Fruit fly (Drosophila melanogaster) whole organism, embryonic: ENCODE data around the gene fwd.

Experiments used
- CG10366 ChIP-seq: fragments of 200-800 bp; sonication (Bioruptor generic); IDR thresholded peaks from 2 replicates; pipeline ENCODE4 v1.3.6; 2022; ENCODE audit warnings: missing biosample characterization, missing genetic modification characterization
- CG10565 ChIP-seq: fragments of 200-800 bp; sonication (Bioruptor generic); optimal IDR thresholded peaks from 3 replicates; lab custom pipeline; 2016; ENCODE audit warnings: missing biosample characterization, mild to moderate bottlenecking, missing genetic modification characterization
- CG11504 ChIP-seq: fragments of 200-800 bp; sonication (Bioruptor generic); optimal IDR thresholded peaks from 3 replicates; lab custom pipeline; 2019; ENCODE audit warnings: missing biosample characterization, mild to moderate bottlenecking, missing genetic modification characterization, moderate library complexity
- CG12236 ChIP-seq: fragments of 200-800 bp; sonication (Bioruptor generic); optimal IDR thresholded peaks from 2 replicates; lab custom pipeline; 2016; ENCODE audit warnings: missing biosample characterization, missing genetic modification characterization
- CG15011 ChIP-seq: fragments of 200-800 bp; sonication (Bioruptor generic); optimal IDR thresholded peaks from 3 replicates; lab custom pipeline; 2018; ENCODE audit warnings: missing biosample characterization, mild to moderate bottlenecking, missing genetic modification characterization
- CG17802 ChIP-seq: fragments of 200-800 bp; sonication (Bioruptor generic); optimal IDR thresholded peaks from 2 replicates; lab custom pipeline; 2018; ENCODE audit warnings: missing biosample characterization, mild to moderate bottlenecking, missing genetic modification characterization, moderate library complexity
- CG18262 ChIP-seq: fragments of 200-800 bp; optimal IDR thresholded peaks from 3 replicates; lab custom pipeline; 2019; ENCODE audit warnings: missing biosample characterization, mild to moderate bottlenecking, missing genetic modification characterization, moderate library complexity
- CG18599 ChIP-seq: fragments of 200-800 bp; sonication (Bioruptor generic); optimal IDR thresholded peaks from 3 replicates; lab custom pipeline; 2017; ENCODE audit warnings: missing biosample characterization, missing genetic modification characterization, mild to moderate bottlenecking, moderate library complexity, missing genetic modification reagents
- CG3726 ChIP-seq: fragments of 200-800 bp; sonication (Bioruptor generic); IDR thresholded peaks from 3 replicates; pipeline ENCODE4, ENCODE4 v1.3.6; 2022; ENCODE audit warnings: missing biosample characterization, missing genetic modification characterization
- CG4360 ChIP-seq: fragments of 200-800 bp; sonication (Bioruptor generic); IDR thresholded peaks from 2 replicates; pipeline ENCODE4 v1.3.6; 2022; ENCODE audit warnings: missing biosample characterization, missing genetic modification characterization
- CG4404 ChIP-seq: fragments of 200-800 bp; sonication (Bioruptor generic); IDR thresholded peaks from 2 replicates; pipeline ENCODE4 v1.3.6; 2022; ENCODE audit warnings: missing biosample characterization, missing genetic modification characterization
- CG6683 ChIP-seq: fragments of 200-800 bp; sonication (Bioruptor generic); optimal IDR thresholded peaks from 2 replicates; lab custom pipeline; 2017; ENCODE audit warnings: missing biosample characterization, mild to moderate bottlenecking, missing genetic modification characterization, missing genetic modification reagents
- CG7372 ChIP-seq: fragments of 200-800 bp; sonication (Bioruptor generic); IDR thresholded peaks from 2 replicates; pipeline ENCODE4 v1.3.6; 2022; ENCODE audit warnings: missing biosample characterization, missing genetic modification characterization
- CG8281 ChIP-seq: fragments of 200-800 bp; sonication (Bioruptor generic); optimal IDR thresholded peaks from 2 replicates; lab custom pipeline; 2018; ENCODE audit warnings: missing biosample characterization, mild to moderate bottlenecking, missing genetic modification characterization, moderate library complexity
- CG8388 ChIP-seq: fragments of 200-800 bp; sonication (Bioruptor generic); optimal IDR thresholded peaks from 2 replicates; lab custom pipeline; 2019; ENCODE audit warnings: missing biosample characterization, mild to moderate bottlenecking, missing genetic modification characterization, moderate library complexity
- CG8765 ChIP-seq: fragments of 200-800 bp; sonication (Bioruptor generic); IDR thresholded peaks from 2 replicates; pipeline ENCODE4 v1.3.6; 2022; ENCODE audit warnings: missing biosample characterization, missing genetic modification characterization
- CrebB ChIP-seq: fragments of 200-800 bp; sonication (Bioruptor generic); optimal IDR thresholded peaks from 3 replicates; lab custom pipeline; 2018; ENCODE audit warnings: missing biosample characterization, mild to moderate bottlenecking, missing genetic modification characterization
- Dfd ChIP-seq, 2 experiments: fragments of >200 bp; optimal IDR thresholded peaks; 2 replicates each; lab custom pipeline; 2017; ENCODE audit warnings: missing biosample characterization in 2 of 2, missing genetic modification characterization in 2 of 2
- E2f1 ChIP-seq: fragments of 200-800 bp; sonication (Bioruptor generic); IDR thresholded peaks from 2 replicates; pipeline ENCODE4 v1.3.6; 2022; ENCODE audit warnings: missing biosample characterization, missing genetic modification characterization
- Ets65A ChIP-seq: fragments of 200-800 bp; sonication (Bioruptor generic); peaks from one replicate; lab custom pipeline; 2016; ENCODE audit warnings: missing biosample characterization, missing genetic modification characterization
- H15 ChIP-seq: fragments of 200-800 bp; sonication (Bioruptor generic); IDR thresholded peaks from 3 replicates; pipeline ENCODE4 v1.3.6; 2022; ENCODE audit warnings: missing biosample characterization, missing genetic modification characterization
- Hand ChIP-seq: fragments of 200-800 bp; sonication (Bioruptor generic); optimal IDR thresholded peaks from 2 replicates; lab custom pipeline; 2017; ENCODE audit warnings: mild to moderate bottlenecking, missing biosample characterization, missing genetic modification reagents, missing genetic modification characterization
- Hmr ChIP-seq: fragments of 200-800 bp; sonication (Bioruptor generic); optimal IDR thresholded peaks from 3 replicates; lab custom pipeline; 2017; ENCODE audit warnings: mild to moderate bottlenecking, missing biosample characterization, missing genetic modification reagents, missing genetic modification characterization
- Lim3 ChIP-seq: fragments of 200-800 bp; sonication (Bioruptor generic); IDR thresholded peaks from 2 replicates; pipeline ENCODE4 v1.3.6; 2022; ENCODE audit warnings: missing biosample characterization, missing genetic modification characterization
- Poxn ChIP-seq: fragments of 200-800 bp; sonication (Bioruptor generic); IDR thresholded peaks from 2 replicates; pipeline ENCODE4 v1.3.6; 2022; ENCODE audit warnings: missing biosample characterization, missing genetic modification characterization
- Ssrp ChIP-seq: fragments of 200-800 bp; sonication (Bioruptor generic); optimal IDR thresholded peaks from 2 replicates; lab custom pipeline; 2018; ENCODE audit warnings: missing biosample characterization, mild to moderate bottlenecking, missing genetic modification characterization, moderate library complexity
- bowl ChIP-seq: fragments of 200-800 bp; sonication (Bioruptor generic); IDR thresholded peaks from 2 replicates; pipeline ENCODE4 v1.3.6; 2022; ENCODE audit warnings: missing biosample characterization, missing genetic modification characterization
- chinmo ChIP-seq: fragments of 200-800 bp; sonication (Bioruptor generic); IDR thresholded peaks from 4 replicates; pipeline ENCODE4 v1.3.6; 2022; ENCODE audit warnings: missing biosample characterization, missing genetic modification characterization; ENCODE audit not compliant: partially characterized antibody
- chn ChIP-seq: fragments of 200-800 bp; sonication (Bioruptor generic); optimal IDR thresholded peaks from 2 replicates; lab custom pipeline; 2016; ENCODE audit warnings: missing biosample characterization, missing genetic modification characterization
- da ChIP-seq: fragments of 200-800 bp; sonication (Bioruptor generic); optimal IDR thresholded peaks from 2 replicates; lab custom pipeline; 2016; ENCODE audit warnings: missing biosample characterization, missing genetic modification characterization
- ems ChIP-seq: fragments of 200-800 bp; sonication (Bioruptor generic); optimal IDR thresholded peaks from 3 replicates; lab custom pipeline; 2016; ENCODE audit warnings: missing biosample characterization, missing genetic modification characterization
- gsb-n ChIP-seq: fragments of 200-800 bp; sonication (Bioruptor generic); optimal IDR thresholded peaks from 3 replicates; lab custom pipeline; 2018; ENCODE audit warnings: missing biosample characterization, mild to moderate bottlenecking, missing genetic modification characterization
- mam ChIP-seq: fragments of 200-800 bp; sonication (Bioruptor generic); optimal IDR thresholded peaks from 3 replicates; lab custom pipeline; 2016; ENCODE audit warnings: missing biosample characterization, missing genetic modification characterization
- mirr ChIP-seq: fragments of 200-800 bp; sonication (Bioruptor generic); optimal IDR thresholded peaks from 3 replicates; lab custom pipeline; 2018; ENCODE audit warnings: missing biosample characterization, mild to moderate bottlenecking, missing genetic modification characterization
- nerfin-2 ChIP-seq: fragments of 200-800 bp; sonication (Bioruptor generic); IDR thresholded peaks from 2 replicates; pipeline ENCODE4 v1.3.6; 2022; ENCODE audit warnings: missing biosample characterization, missing genetic modification characterization; ENCODE audit not compliant: partially characterized antibody
- org-1 ChIP-seq: fragments of 200-800 bp; sonication (Bioruptor generic); optimal IDR thresholded peaks from 2 replicates; lab custom pipeline; 2017; ENCODE audit warnings: missing biosample characterization, missing genetic modification characterization
- pb ChIP-seq: fragments of 200-800 bp; sonication (Bioruptor generic); optimal IDR thresholded peaks from 3 replicates; lab custom pipeline; 2016; ENCODE audit warnings: missing biosample characterization, missing genetic modification characterization
- pho ChIP-seq: fragments of 200-800 bp; sonication (Bioruptor generic); optimal IDR thresholded peaks from 2 replicates; lab custom pipeline; 2016; ENCODE audit warnings: missing biosample characterization, missing genetic modification characterization
- phol ChIP-seq: fragments of 200-800 bp; sonication (Bioruptor generic); optimal IDR thresholded peaks from 3 replicates; lab custom pipeline; 2018; ENCODE audit warnings: missing biosample characterization, mild to moderate bottlenecking, missing genetic modification characterization, moderate library complexity
- rib ChIP-seq: fragments of 200-800 bp; sonication (Bioruptor generic); IDR thresholded peaks from 2 replicates; pipeline ENCODE4 v1.3.6; 2022; ENCODE audit warnings: missing biosample characterization, missing genetic modification characterization
- run ChIP-seq: fragments of 200-800 bp; sonication (Bioruptor generic); optimal IDR thresholded peaks from 3 replicates; lab custom pipeline; 2018; ENCODE audit warnings: missing biosample characterization, mild to moderate bottlenecking, missing genetic modification characterization
- slp2 ChIP-seq: fragments of 200-800 bp; sonication (Bioruptor generic); optimal IDR thresholded peaks from 2 replicates; lab custom pipeline; 2016; ENCODE audit warnings: missing biosample characterization, missing genetic modification characterization
- stwl ChIP-seq: fragments of 200-800 bp; sonication (Bioruptor generic); optimal IDR thresholded peaks from 3 replicates; lab custom pipeline; 2018; ENCODE audit warnings: missing biosample characterization, mild to moderate bottlenecking, missing genetic modification characterization, moderate library complexity
- trh ChIP-seq: fragments of 200-800 bp; sonication (Bioruptor generic); optimal IDR thresholded peaks from 2 replicates; lab custom pipeline; 2016; ENCODE audit warnings: missing biosample characterization, missing genetic modification characterization
- unc-4 ChIP-seq: fragments of 200-800 bp; sonication (Bioruptor generic); IDR thresholded peaks from 2 replicates; pipeline ENCODE4 v1.3.6; 2022; ENCODE audit warnings: missing biosample characterization, missing genetic modification characterization; ENCODE audit not compliant: partially characterized antibody
- z ChIP-seq: fragments of 200-800 bp; sonication (Bioruptor generic); IDR thresholded peaks from 3 replicates; pipeline ENCODE4 v1.3.6; 2022; ENCODE audit warnings: missing biosample characterization, missing genetic modification characterization

Gene fwd

dm6 chr3L:319145-320009 is at the start of gene fwd (continued):
- TF ChIP-seq CG15011 (GFP tag; lab: Kevin White, UChicago) (no peak), bowl (GFP tag; lab: Robert Waterston, UW) (no peak), pho (peak; percentile 14), CrebB (peak; percentile 24), CG18599 (peak; percentile 71), z (GFP tag; lab: Robert Waterston, UW) (peak; percentile 85), Hand (GFP tag; lab: Kevin White, UChicago) (peak; percentile 30), CG18262 (tag; lab: Kevin White, UChicago) (peak; percentile 35), CG8281 (tag; lab: Kevin White, UChicago) (no peak), CG6683 (peak; percentile 20), CG4404 (GFP tag; lab: Robert Waterston, UW) (no peak), CG17802 (tag; lab: Kevin White, UChicago) (no peak), pb (peak; percentile 26), E2f1 (no peak), rib (GFP tag; lab: Robert Waterston, UW) (peak; percentile 89), CG11504 (no peak), CG4360 (GFP tag; lab: Robert Waterston, UW) (peak; percentile 76), Hmr (GFP tag; lab: Kevin White, UChicago) (peak; percentile 77), nerfin-2 (no peak), trh (GFP tag; lab: Kevin White, UChicago) (no peak), CG8388 (no peak), stwl (tag; lab: Kevin White, UChicago) (peak; percentile 67), CG10565 (GFP tag; lab: Kevin White, UChicago) (no peak), run (peak; percentile 13), H15 (GFP tag; lab: Robert Waterston, UW) (no peak), chn (GFP tag; lab: Kevin White, UChicago) (peak; percentile 6), CG3726 (GFP tag; lab: Robert Waterston, UW) (no peak), da (no peak), org-1 (GFP tag; lab: Kevin White, UChicago) (no peak), Ets65A (GFP tag; lab: Kevin White, UChicago) (no peak), ems (GFP tag; lab: Kevin White, UChicago) (no peak), mirr (GFP tag; lab: Kevin White, UChicago) (peak; percentile 13), Lim3 (GFP tag; lab: Robert Waterston, UW) (no peak), Ssrp (tag; lab: Kevin White, UChicago) (no peak), Dfd (GFP tag; optimal IDR thresholded peaks at IDR 0.05; lab: Kevin White, UChicago) (no peak), Poxn (no peak), phol (tag; lab: Kevin White, UChicago) (peak; percentile 46), CG12236 (GFP tag; lab: Kevin White, UChicago) (no peak), mam (GFP tag; lab: Kevin White, UChicago) (peak; percentile 14), unc-4 (0 out of 2 replicates have a peak, but pooled peaks have one; percentile 20), slp2 (GFP tag; lab: Kevin White, UChicago) (no peak), CG7372 (no peak), CG10366 (GFP tag; lab: Robert Waterston, UW) (no peak), chinmo (GFP tag; lab: Robert Waterston, UW) (peak; percentile 84; the same call in 2 of the 4 replicates), CG8765 (no peak), gsb-n (tag; lab: Kevin White, UChicago) (no peak)
